Fruit fly (Drosophila melanogaster) whole organism, adult: ENCODE measurements around the gene CG42705.

Experiments
- CG12768 ChIP-seq: fragments of 200-800 bp; sonication (Bioruptor generic); optimal IDR thresholded peaks from 2 replicates; lab custom pipeline; 2017; ENCODE audit warnings: missing biosample characterization, missing genetic modification characterization, mild to moderate bottlenecking, moderate library complexity, missing genetic modification reagents
- CG1620 ChIP-seq: fragments of 200-800 bp; sonication (Bioruptor generic); optimal IDR thresholded peaks from 2 replicates; lab custom pipeline; 2016; ENCODE audit warnings: missing biosample characterization, missing genetic modification characterization
- CG33017 ChIP-seq: fragments of 200-800 bp; sonication (Bioruptor generic); optimal IDR thresholded peaks from 2 replicates; lab custom pipeline; 2018; ENCODE audit warnings: missing biosample characterization, mild to moderate bottlenecking, missing genetic modification characterization, moderate library complexity
- CG5204 ChIP-seq: fragments of 200-800 bp; sonication (Bioruptor generic); optimal IDR thresholded peaks from 2 replicates; lab custom pipeline; 2016; ENCODE audit warnings: missing biosample characterization, missing genetic modification characterization
- CG7045 ChIP-seq: fragments of 200-800 bp; sonication (Bioruptor generic); optimal IDR thresholded peaks from 2 replicates; lab custom pipeline; 2017; ENCODE audit warnings: missing biosample characterization, mild to moderate bottlenecking, missing genetic modification characterization
- Clk ChIP-seq: fragments of 200-800 bp; sonication (Bioruptor generic); optimal IDR thresholded peaks from 2 replicates; lab custom pipeline; 2017; ENCODE audit warnings: missing biosample characterization, missing genetic modification characterization
- Crg-1 ChIP-seq: fragments of 200-800 bp; sonication (Bioruptor generic); optimal IDR thresholded peaks from 2 replicates; lab custom pipeline; 2016; ENCODE audit warnings: missing biosample characterization, missing genetic modification characterization
- Mnt ChIP-seq: fragments of 200-800 bp; sonication (Bioruptor generic); optimal IDR thresholded peaks from 2 replicates; lab custom pipeline; 2016; ENCODE audit warnings: missing biosample characterization, mild to moderate bottlenecking, missing genetic modification characterization
- cnc ChIP-seq, 2 experiments: fragments of >200 bp; optimal IDR thresholded peaks; 2 replicates each; lab custom pipeline; 2017
- ovo ChIP-seq: fragments of 200-800 bp; sonication (Bioruptor generic); optimal IDR thresholded peaks from 2 replicates; lab custom pipeline; 2016; ENCODE audit warnings: missing biosample characterization, missing genetic modification characterization
- pad ChIP-seq: fragments of 200-800 bp; sonication (Bioruptor generic); optimal IDR thresholded peaks from 3 replicates; lab custom pipeline; 2017; ENCODE audit warnings: missing biosample characterization, missing genetic modification characterization, mild to moderate bottlenecking, moderate library complexity, missing genetic modification reagents
- toe ChIP-seq: fragments of 200-800 bp; sonication (Bioruptor generic); optimal IDR thresholded peaks from 2 replicates; lab custom pipeline; 2016; ENCODE audit warnings: missing biosample characterization, missing genetic modification characterization

DNA sequence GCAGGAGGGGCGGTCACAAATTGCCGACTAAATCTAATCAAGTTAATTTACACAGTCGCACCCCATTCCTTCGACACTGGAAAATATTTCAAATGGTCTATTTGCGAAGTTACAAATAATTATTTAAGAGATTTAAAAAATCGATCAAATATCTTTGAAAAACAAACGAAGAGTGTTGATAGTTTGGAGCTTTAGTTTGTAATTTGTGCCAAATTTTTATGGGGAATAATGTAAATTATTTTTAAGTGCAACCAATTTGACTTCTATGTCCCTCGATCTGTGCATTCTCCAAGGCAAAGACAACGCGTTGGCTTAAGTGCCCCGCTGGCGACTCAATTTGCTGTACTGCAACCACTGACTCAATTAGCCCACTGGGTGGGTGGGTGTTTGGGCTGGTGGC is 4.2 kb downstream of the CG42705 start:
- no peak for TF ChIP-seq CG5204
- no peak for TF ChIP-seq Crg-1
- TF ChIP-seq CG33017: no peak
- no peak for TF ChIP-seq toe (GFP tag; lab: Kevin White, UChicago)
- no peak for TF ChIP-seq CG7045 (GFP tag; lab: Kevin White, UChicago)
- TF ChIP-seq CG1620: no peak
- no peak for TF ChIP-seq Mnt
- no peak for TF ChIP-seq pad (GFP tag; lab: Kevin White, UChicago)
- no peak for TF ChIP-seq ovo
- TF ChIP-seq Clk (GFP tag; lab: Kevin White, UChicago): no peak
- TF ChIP-seq CG12768 (GFP tag; lab: Kevin White, UChicago): no peak
- no peak for TF ChIP-seq cnc (optimal IDR thresholded peaks at IDR 0.05; lab: Kevin White, UChicago)
